Worm (Caenorhabditis elegans) whole organism, L2 larva: ENCODE results near the gene srt-41.

Experiments used
- C34F6.9 ChIP-seq: fragments of 150-350 bp; optimal IDR thresholded peaks from 2 replicates; lab custom pipeline; 2014; ENCODE audit warnings: missing biosample characterization, missing genetic modification characterization
- R02D3.7 ChIP-seq: fragments of 150-350 bp; optimal IDR thresholded peaks from 2 replicates; lab custom pipeline; 2014; ENCODE audit warnings: missing biosample characterization, missing genetic modification characterization
- Y55F3AM.14 ChIP-seq: fragments of 200-800 bp; sonication (Bioruptor generic); optimal IDR thresholded peaks from 2 replicates; lab custom pipeline; 2018; ENCODE audit warnings: mild to moderate bottlenecking, missing genetic modification characterization, missing compliant biosample characterization
- ZK546.5 ChIP-seq: sonication (generic microtip); optimal IDR thresholded peaks from 2 replicates; lab custom pipeline; 2017; ENCODE audit warnings: missing biosample characterization, missing genetic modification characterization
- ama-1 ChIP-seq: fragments of 150-350 bp; optimal IDR thresholded peaks from 2 replicates; lab custom pipeline; 2018; ENCODE audit warnings: inconsistent platforms
- blmp-1 ChIP-seq: sonication (generic microtip); optimal IDR thresholded peaks from 2 replicates; lab custom pipeline; 2017; ENCODE audit warnings: missing genetic modification characterization, mild to moderate bottlenecking, missing compliant biosample characterization, antibody characterized with exemption, moderate library complexity; ENCODE audit not compliant: insufficient read depth
- ceh-16 ChIP-seq: fragments of 150-350 bp; optimal IDR thresholded peaks from 2 replicates; lab custom pipeline; 2014; ENCODE audit warnings: missing biosample characterization, missing genetic modification characterization
- ceh-82 ChIP-seq: fragments of 150-350 bp; optimal IDR thresholded peaks from 2 replicates; lab custom pipeline; 2014; ENCODE audit warnings: missing biosample characterization, missing genetic modification characterization
- dmd-4 ChIP-seq: sonication (generic microtip); optimal IDR thresholded peaks from 2 replicates; lab custom pipeline; 2017; ENCODE audit warnings: missing biosample characterization, missing genetic modification characterization
- egl-27 ChIP-seq: sonication (generic microtip); optimal IDR thresholded peaks from 3 replicates; lab custom pipeline; 2017; ENCODE audit warnings: missing biosample characterization, missing genetic modification reagents, missing genetic modification characterization
- elt-3 ChIP-seq: sonication (generic microtip); optimal IDR thresholded peaks from 2 replicates; lab custom pipeline; 2017; ENCODE audit warnings: missing biosample characterization, missing genetic modification characterization
- fos-1 ChIP-seq: fragments of 150-350 bp; optimal IDR thresholded peaks from 2 replicates; lab custom pipeline; 2014; ENCODE audit warnings: missing biosample characterization, missing genetic modification characterization
- gmeb-1 ChIP-seq: fragments of 150-350 bp; optimal IDR thresholded peaks from 2 replicates; lab custom pipeline; 2014; ENCODE audit warnings: missing biosample characterization, missing genetic modification characterization
- lin-11 ChIP-seq: fragments of 150-350 bp; sonication (generic microtip); optimal IDR thresholded peaks from 2 replicates; lab custom pipeline; 2014; ENCODE audit warnings: missing biosample characterization, missing genetic modification characterization, inconsistent platforms, mixed read lengths
- lin-13 ChIP-seq: fragments of 150-350 bp; optimal IDR thresholded peaks from 2 replicates; lab custom pipeline; 2014; ENCODE audit warnings: missing biosample characterization, missing genetic modification reagents, missing genetic modification characterization
- lin-39 ChIP-seq: fragments of 150-350 bp; optimal IDR thresholded peaks from 2 replicates; lab custom pipeline; 2014; ENCODE audit warnings: missing biosample characterization, missing genetic modification reagents, missing genetic modification characterization
- lsy-2 ChIP-seq, 2 experiments: fragments of 150-350 bp in 1 of 2; sonication (generic microtip) in 1 of 2; optimal IDR thresholded peaks; 2 replicates each; lab custom pipeline; 2014 to 2017; ENCODE audit warnings: missing biosample characterization in 2 of 2, missing genetic modification characterization in 2 of 2
- mbf-1 ChIP-seq: sonication (generic microtip); optimal IDR thresholded peaks from 2 replicates; lab custom pipeline; 2017; ENCODE audit warnings: missing biosample characterization, missing genetic modification characterization
- nhr-10 ChIP-seq: sonication (generic microtip); optimal IDR thresholded peaks from 2 replicates; lab custom pipeline; 2017; ENCODE audit warnings: missing biosample characterization, missing genetic modification characterization
- nhr-12 ChIP-seq: fragments of 150-350 bp; optimal IDR thresholded peaks from 2 replicates; lab custom pipeline; 2014; ENCODE audit warnings: missing biosample characterization, missing genetic modification characterization
- nhr-129 ChIP-seq: fragments of 150-350 bp; optimal IDR thresholded peaks from 2 replicates; lab custom pipeline; 2014; ENCODE audit warnings: missing biosample characterization, missing genetic modification characterization
- nhr-21 ChIP-seq: fragments of 150-350 bp; optimal IDR thresholded peaks from 2 replicates; lab custom pipeline; 2014; ENCODE audit warnings: missing biosample characterization, missing genetic modification characterization
- nhr-23 ChIP-seq: fragments of 150-350 bp; optimal IDR thresholded peaks from 2 replicates; lab custom pipeline; 2014; ENCODE audit warnings: missing biosample characterization, missing genetic modification reagents, missing genetic modification characterization
- nhr-237 ChIP-seq: fragments of 150-350 bp; optimal IDR thresholded peaks from 2 replicates; lab custom pipeline; 2014; ENCODE audit warnings: missing biosample characterization, missing genetic modification characterization
- nhr-25 ChIP-seq: fragments of 150-350 bp; sonication (generic microtip); optimal IDR thresholded peaks from 3 replicates; lab custom pipeline; 2014; ENCODE audit warnings: missing biosample characterization, missing genetic modification characterization
- nhr-77 ChIP-seq: fragments of 150-350 bp; optimal IDR thresholded peaks from 2 replicates; lab custom pipeline; 2014; ENCODE audit warnings: missing biosample characterization, missing genetic modification characterization
- peb-1 ChIP-seq: fragments of 150-350 bp; optimal IDR thresholded peaks from 2 replicates; lab custom pipeline; 2014; ENCODE audit warnings: missing biosample characterization, missing genetic modification characterization
- sem-4 ChIP-seq: fragments of 150-350 bp; optimal IDR thresholded peaks from 2 replicates; lab custom pipeline; 2014; ENCODE audit warnings: missing biosample characterization, missing genetic modification reagents, missing genetic modification characterization
- skn-1 ChIP-seq: sonication (generic microtip); optimal IDR thresholded peaks from 2 replicates; lab custom pipeline; 2017; ENCODE audit warnings: missing biosample characterization, missing genetic modification characterization
- sma-3 ChIP-seq: sonication (generic microtip); optimal IDR thresholded peaks from 2 replicates; lab custom pipeline; 2016; ENCODE audit warnings: missing genetic modification reagents, missing genetic modification characterization, missing compliant biosample characterization
- snpc-4 ChIP-seq: fragments of 150-350 bp; optimal IDR thresholded peaks from 2 replicates; lab custom pipeline; 2014; ENCODE audit warnings: missing biosample characterization, missing genetic modification characterization
- unc-39 ChIP-seq: fragments of 150-350 bp; optimal IDR thresholded peaks from 2 replicates; lab custom pipeline; 2014; ENCODE audit warnings: missing biosample characterization, missing genetic modification characterization
- unc-62 ChIP-seq: fragments of 150-350 bp; optimal IDR thresholded peaks from 2 replicates; lab custom pipeline; 2014; ENCODE audit warnings: missing biosample characterization, missing genetic modification reagents, missing genetic modification characterization
- zag-1 ChIP-seq: fragments of 150-350 bp; optimal IDR thresholded peaks from 2 replicates; lab custom pipeline; 2014; ENCODE audit warnings: missing biosample characterization, missing genetic modification characterization
- ztf-1 ChIP-seq: fragments of 200-800 bp; sonication (Bioruptor generic); conservative IDR thresholded peaks from 2 replicates; pipeline ENCODE4 v1.3.6; 2022; ENCODE audit warnings: missing genetic modification characterization, missing compliant biosample characterization
- ztf-11 ChIP-seq: sonication (generic microtip); optimal IDR thresholded peaks from 2 replicates; lab custom pipeline; 2017; ENCODE audit warnings: missing biosample characterization, missing genetic modification characterization

Gene srt-41

ce11 chrV:1803043-1803442 lies at the start of gene srt-41:
srt-41 (minus strand) TSS chrV:1803143.
- TF ChIP-seq sem-4 (tag; lab: Kevin White, UChicago): no peak

ce11 chrV:1848590-1848989 lies 45.6 kb upstream of the srt-41 start:
- TF ChIP-seq ZK546.5 (tag; lab: Kevin White, UChicago) (no peak), nhr-237 (tag; lab: Kevin White, UChicago) (no peak), ama-1 (lab: Kevin White, UChicago) (no peak), sem-4 (tag; lab: Kevin White, UChicago) (no peak)

- TF ChIP-seq fos-1 (tag; lab: Kevin White, UChicago) (peak; percentile 86), skn-1 (tag; lab: Kevin White, UChicago) (no peak), lin-13 (GFP tag; lab: Kevin White, UChicago) (no peak)
- TF ChIP-seq, all 48 proteins: peak for 1
Measured at ce11 chrV:1845977-1846376, 43.0 kb upstream of the srt-41 start, which contains the start of gene T10B5.7. T10B5.7 (plus strand) TSS chrV:1846201.

- no peak for TF ChIP-seq ama-1 (lab: Kevin White, UChicago)
- no peak for TF ChIP-seq sem-4 (tag; lab: Kevin White, UChicago)
- TF ChIP-seq ztf-11 (tag; lab: Kevin White, UChicago): no peak
- TF ChIP-seq unc-39: no peak
- no peak for TF ChIP-seq skn-1 (tag; lab: Kevin White, UChicago)
- no peak for TF ChIP-seq lsy-2 (tag; optimal IDR thresholded peaks at IDR 0.05; lab: Kevin White, UChicago)
- TF ChIP-seq R02D3.7 (tag; lab: Kevin White, UChicago): no peak
- no peak for TF ChIP-seq ceh-16 (tag; lab: Kevin White, UChicago)
- TF ChIP-seq lin-39 (tag; lab: Kevin White, UChicago): no peak
- no peak for TF ChIP-seq ztf-1 (GFP tag; lab: Robert Waterston, UW)
- TF ChIP-seq peb-1 (tag; lab: Kevin White, UChicago): no peak
- TF ChIP-seq ceh-82 (tag; lab: Kevin White, UChicago): no peak
- TF ChIP-seq nhr-12: no peak
- TF ChIP-seq gmeb-1: no peak
- TF ChIP-seq unc-62 (GFP tag; lab: Kevin White, UChicago): no peak
- no peak for TF ChIP-seq nhr-23 (tag; lab: Kevin White, UChicago)
- TF ChIP-seq dmd-4: no peak
Measured at ce11 chrV:1841744-1842143, 38.8 kb upstream of the srt-41 start, which contains the start of gene T10B5.8. T10B5.8 (plus strand) TSS chrV:1842044.

- TF ChIP-seq nhr-25 (tag; lab: Kevin White, UChicago) (no peak), nhr-21 (tag; lab: Kevin White, UChicago) (peak; percentile 3), Y55F3AM.14 (no peak), blmp-1 (peak; percentile 30), fos-1 (tag; lab: Kevin White, UChicago) (peak; percentile 0)
- TF ChIP-seq, all 48 proteins: peak for 3
Measured at ce11 chrV:1829973-1830372, 27.0 kb upstream of the srt-41 start, which contains the start of gene Y32G9B.1. Y32G9B.1 (minus strand) TSS chrV:1830073.

ce11 chrV:1824528-1824927 lies 21.6 kb upstream of the srt-41 start:
- TF ChIP-seq sma-3: no peak
- TF ChIP-seq lin-11 (tag; lab: Kevin White, UChicago): no peak
- TF ChIP-seq nhr-10 (tag; lab: Kevin White, UChicago): no peak
- TF ChIP-seq snpc-4 (tag; lab: Kevin White, UChicago): no peak
- no peak for TF ChIP-seq C34F6.9 (tag; lab: Kevin White, UChicago)
- no peak for TF ChIP-seq unc-39
- no peak for TF ChIP-seq nhr-129 (tag; lab: Kevin White, UChicago)
- TF ChIP-seq elt-3 (tag; lab: Kevin White, UChicago): no peak
- no peak for TF ChIP-seq mbf-1 (tag; lab: Kevin White, UChicago)
- TF ChIP-seq ZK546.5 (tag; lab: Kevin White, UChicago): no peak
- no peak for TF ChIP-seq sem-4 (tag; lab: Kevin White, UChicago)
- no peak for TF ChIP-seq nhr-77 (tag; lab: Kevin White, UChicago)
- TF ChIP-seq egl-27 (tag; lab: Kevin White, UChicago): no peak
- no peak for TF ChIP-seq ceh-82 (tag; lab: Kevin White, UChicago)
- TF ChIP-seq fos-1 (tag; lab: Kevin White, UChicago): no peak
- TF ChIP-seq lin-13 (GFP tag; lab: Kevin White, UChicago): no peak
- no peak for TF ChIP-seq lsy-2 (tag; optimal IDR thresholded peaks at IDR 0.05; lab: Kevin White, UChicago)
- no peak for TF ChIP-seq nhr-25 (tag; lab: Kevin White, UChicago)
- no peak for TF ChIP-seq zag-1
- TF ChIP-seq unc-62 (GFP tag; lab: Kevin White, UChicago): no peak
- TF ChIP-seq, all 48 proteins: peak for 0
